Worm (Caenorhabditis elegans): ENCODE measurements around the gene slc-25A26.

DNA sequence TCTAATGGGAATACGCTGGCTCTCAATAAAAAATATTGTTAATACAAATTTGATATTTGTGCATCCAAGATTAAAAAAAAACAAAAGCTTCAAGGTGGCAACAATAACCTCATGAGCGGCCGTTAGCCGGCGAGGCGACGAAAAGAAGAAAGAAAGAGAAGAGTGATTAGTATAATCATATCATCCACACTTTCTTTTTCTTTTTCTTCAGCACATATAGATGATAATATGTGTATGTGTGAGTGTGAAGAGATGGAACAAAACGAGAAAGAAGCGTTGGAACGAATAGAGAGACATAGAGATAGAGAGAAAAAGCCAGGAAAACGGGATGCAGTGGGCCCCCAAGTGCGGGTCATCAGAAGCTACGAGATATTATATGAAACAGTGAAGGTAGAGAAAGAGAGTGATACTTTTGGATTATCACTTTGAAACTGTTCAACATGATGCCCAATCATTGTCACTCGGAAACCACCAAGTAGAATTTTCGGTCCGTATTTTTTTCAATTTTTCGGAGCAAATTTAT, 9.9 kb upstream of the slc-25A26 start:
- no peak for TF ChIP-seq snpc-4 (tag; optimal IDR thresholded peaks at IDR 0.05)
- no peak for TF ChIP-seq Y55F3AM.14 (GFP tag; optimal IDR thresholded peaks at IDR 0.05)
- no peak for TF ChIP-seq nhr-11 (tag; optimal IDR thresholded peaks at IDR 0.05)
- TF ChIP-seq nhr-23 (tag; optimal IDR thresholded peaks at IDR 0.05) = no peak
- no peak for TF ChIP-seq blmp-1 (tag; optimal IDR thresholded peaks at IDR 0.05; ENCODE audit: insufficient read depth)
- no peak for TF ChIP-seq egl-27 (tag; optimal IDR thresholded peaks at IDR 0.05)
- no peak for TF ChIP-seq zag-1 (tag; optimal IDR thresholded peaks at IDR 0.05)
- TF ChIP-seq skn-1 (tag; optimal IDR thresholded peaks at IDR 0.05) = no peak
- TF ChIP-seq nhr-12 (tag; optimal IDR thresholded peaks at IDR 0.05) = no peak
- peak; percentile 12 for TF ChIP-seq fos-1 (tag; optimal IDR thresholded peaks at IDR 0.05)

Measured in whole organism, L2 larva.